Worm (Caenorhabditis elegans) whole organism, young adult: ENCODE measurements around the gene sru-28.

Experiments
- B0035.1 ChIP-seq: sonication (generic microtip); optimal IDR thresholded peaks from 2 replicates; lab custom pipeline; 2016; ENCODE audit warnings: missing genetic modification characterization, mild to moderate bottlenecking, missing compliant biosample characterization, missing genotype, missing genetic modification reagents
- B0336.3 ChIP-seq: fragments of 200-800 bp; sonication (Bioruptor generic); IDR thresholded peaks from 2 replicates; pipeline ENCODE4 v1.3.6; 2022; ENCODE audit warnings: missing genetic modification characterization, missing compliant biosample characterization
- C06A6.2 ChIP-seq: fragments of 200-800 bp; sonication (Bioruptor generic); conservative IDR thresholded peaks from 2 replicates; pipeline ENCODE4 v1.3.6; 2022; ENCODE audit warnings: missing genetic modification characterization, missing compliant biosample characterization
- D2030.7 ChIP-seq: fragments of 200-800 bp; sonication (Bioruptor generic); IDR thresholded peaks from 2 replicates; pipeline ENCODE4 v1.3.6; 2022; ENCODE audit warnings: missing genetic modification reagents, missing genetic modification characterization, missing compliant biosample characterization
- F10E7.11 ChIP-seq: sonication (generic microtip); optimal IDR thresholded peaks from 2 replicates; lab custom pipeline; 2017; ENCODE audit warnings: mild to moderate bottlenecking, missing genetic modification characterization, moderate library complexity, missing compliant biosample characterization
- F22D6.2 ChIP-seq: sonication (generic microtip); optimal IDR thresholded peaks from 2 replicates; lab custom pipeline; 2016; ENCODE audit warnings: mild to moderate bottlenecking, missing genetic modification characterization, missing compliant biosample characterization
- F23B12.7 ChIP-seq: sonication (generic microtip); optimal IDR thresholded peaks from 2 replicates; lab custom pipeline; 2017; ENCODE audit warnings: missing genetic modification characterization, mild to moderate bottlenecking, missing compliant biosample characterization, antibody characterized with exemption, moderate library complexity; ENCODE audit not compliant: insufficient read depth
- F57A8.1 ChIP-seq: fragments of 200-800 bp; sonication (Bioruptor generic); optimal IDR thresholded peaks from 2 replicates; lab custom pipeline; 2018; ENCODE audit warnings: mild to moderate bottlenecking, missing genetic modification characterization, moderate library complexity, missing compliant biosample characterization
- K12H6.12 ChIP-seq: fragments of 200-800 bp; sonication (Bioruptor generic); optimal IDR thresholded peaks from 2 replicates; lab custom pipeline; 2018; ENCODE audit warnings: mild to moderate bottlenecking, missing genetic modification characterization, missing compliant biosample characterization
- Y53G8AR.9 ChIP-seq: fragments of 200-800 bp; sonication (Bioruptor generic); conservative IDR thresholded peaks from 2 replicates; pipeline ENCODE4 v1.3.6; 2022; ENCODE audit warnings: missing genetic modification reagents, missing genetic modification characterization, missing compliant biosample characterization
- Y56A3A.18 ChIP-seq: fragments of 200-800 bp; sonication (Bioruptor generic); IDR thresholded peaks from 2 replicates; pipeline ENCODE4 v1.3.6; 2022; ENCODE audit warnings: missing genetic modification reagents, missing genetic modification characterization, missing compliant biosample characterization
- Y67H2A.10 ChIP-seq: fragments of 200-800 bp; sonication (Bioruptor generic); conservative IDR thresholded peaks from 2 replicates; pipeline ENCODE4 v1.3.6; 2022; ENCODE audit warnings: missing genetic modification reagents, missing genetic modification characterization, missing compliant biosample characterization
- aptf-3 ChIP-seq: fragments of 200-800 bp; sonication (Bioruptor generic); IDR thresholded peaks from 2 replicates; pipeline ENCODE4 v1.3.6; 2022; ENCODE audit warnings: missing genetic modification characterization, missing compliant biosample characterization
- athp-1 ChIP-seq: sonication (generic microtip); optimal IDR thresholded peaks from 2 replicates; lab custom pipeline; 2017; ENCODE audit warnings: mild to moderate bottlenecking, missing genetic modification characterization, missing compliant biosample characterization
- attf-3 ChIP-seq: fragments of 200-800 bp; sonication (Bioruptor generic); conservative IDR thresholded peaks from 2 replicates; pipeline ENCODE4 v1.3.6; 2022; ENCODE audit warnings: missing genetic modification reagents, missing genetic modification characterization, missing compliant biosample characterization
- ccch-3 ChIP-seq: fragments of 200-800 bp; sonication (Bioruptor generic); optimal IDR thresholded peaks from 2 replicates; lab custom pipeline; 2018; ENCODE audit warnings: mild to moderate bottlenecking, missing genetic modification characterization, missing compliant biosample characterization
- ceh-40 ChIP-seq: fragments of 200-800 bp; sonication (Bioruptor generic); IDR thresholded peaks from 2 replicates; pipeline ENCODE4 v1.3.6; 2022; ENCODE audit warnings: missing genetic modification characterization, missing compliant biosample characterization
- die-1 ChIP-seq: sonication (generic microtip); optimal IDR thresholded peaks from 2 replicates; lab custom pipeline; 2016; ENCODE audit warnings: missing genotype, mild to moderate bottlenecking, missing genetic modification characterization, missing compliant biosample characterization
- dox-1 ChIP-seq: fragments of 200-800 bp; sonication (Bioruptor generic); IDR thresholded peaks from 2 replicates; pipeline ENCODE4 v1.3.6; 2022; ENCODE audit warnings: missing genetic modification reagents, missing genetic modification characterization, missing compliant biosample characterization
- efl-1 ChIP-seq: fragments of 150-350 bp; optimal IDR thresholded peaks from 2 replicates; lab custom pipeline; 2014; ENCODE audit warnings: missing biosample characterization, missing genetic modification reagents, missing genetic modification characterization
- ekl-4 ChIP-seq: fragments of 200-800 bp; sonication (Bioruptor generic); IDR thresholded peaks from 2 replicates; pipeline ENCODE4 v1.3.6; 2022; ENCODE audit warnings: missing genetic modification reagents, missing genetic modification characterization, missing compliant biosample characterization
- hmg-20 ChIP-seq: fragments of 200-800 bp; sonication (Bioruptor generic); IDR thresholded peaks from 2 replicates; pipeline ENCODE4 v1.3.6; 2022; ENCODE audit warnings: missing genetic modification reagents, missing genetic modification characterization, missing compliant biosample characterization
- lin-26 ChIP-seq: fragments of 200-800 bp; sonication (Bioruptor generic); IDR thresholded peaks from 2 replicates; pipeline ENCODE4 v1.3.6; 2022; ENCODE audit warnings: missing genetic modification reagents, missing genetic modification characterization, missing compliant biosample characterization
- lin-54 ChIP-seq: fragments of 200-800 bp; sonication (Bioruptor generic); optimal IDR thresholded peaks from 2 replicates; lab custom pipeline; 2018; ENCODE audit warnings: mild to moderate bottlenecking, missing genetic modification characterization, missing compliant biosample characterization
- madf-6 ChIP-seq: fragments of 200-800 bp; sonication (Bioruptor generic); IDR thresholded peaks from 2 replicates; pipeline ENCODE4 v1.3.6; 2022; ENCODE audit warnings: missing genetic modification reagents, missing genetic modification characterization, missing compliant biosample characterization
- mcd-1 ChIP-seq: fragments of 200-800 bp; sonication (Bioruptor generic); IDR thresholded peaks from 2 replicates; pipeline ENCODE4 v1.3.6; 2022; ENCODE audit warnings: missing genetic modification reagents, missing genetic modification characterization, missing compliant biosample characterization
- mes-4 ChIP-seq: sonication (generic microtip); optimal IDR thresholded peaks from 2 replicates; lab custom pipeline; 2016; ENCODE audit warnings: missing genotype, missing genetic modification characterization, missing compliant biosample characterization
- nfya-2 ChIP-seq: fragments of 200-800 bp; sonication (Bioruptor generic); IDR thresholded peaks from 2 replicates; pipeline ENCODE4 v1.3.6; 2022; ENCODE audit warnings: missing genetic modification reagents, missing genetic modification characterization, missing compliant biosample characterization
- nhr-120 ChIP-seq: fragments of 200-800 bp; sonication (Bioruptor generic); IDR thresholded peaks from 2 replicates; pipeline ENCODE4 v1.3.6; 2022; ENCODE audit warnings: missing genetic modification characterization, missing compliant biosample characterization
- nhr-80 ChIP-seq: sonication (generic microtip); optimal IDR thresholded peaks from 2 replicates; lab custom pipeline; 2016; ENCODE audit warnings: missing genetic modification characterization, missing compliant biosample characterization
- nhr-90 ChIP-seq: sonication (generic microtip); optimal IDR thresholded peaks from 2 replicates; lab custom pipeline; 2016; ENCODE audit warnings: missing genotype, mild to moderate bottlenecking, missing genetic modification characterization, missing compliant biosample characterization
- pha-4 ChIP-seq: fragments of 150-350 bp; sonication (generic microtip); optimal IDR thresholded peaks from 2 replicates; lab custom pipeline; 2014; ENCODE audit warnings: missing biosample characterization, missing genetic modification reagents, missing genetic modification characterization
- rcor-1 ChIP-seq: fragments of 200-800 bp; sonication (Bioruptor generic); IDR thresholded peaks from 2 replicates; pipeline ENCODE4 v1.3.6; 2022; ENCODE audit warnings: missing genetic modification reagents, missing genetic modification characterization, missing compliant biosample characterization
- sdz-38 ChIP-seq: sonication (generic microtip); optimal IDR thresholded peaks from 2 replicates; lab custom pipeline; 2016; ENCODE audit warnings: missing genotype, missing genetic modification characterization, missing compliant biosample characterization
- snpc-4 ChIP-seq, 5 experiments: fragments of 150-350 bp in 1 of 5; sonication (generic microtip) in 4 of 5; optimal IDR thresholded peaks; 2 replicates each; lab custom pipeline; 2014 to 2018; ENCODE audit warnings: missing genetic modification characterization in 5 of 5, missing biosample characterization in 3 of 5, antibody characterized with exemption in 2 of 5, mild to moderate bottlenecking in 2 of 5, missing compliant biosample characterization in 2 of 5, missing genotype in 2 of 5, moderate library complexity in 2 of 5, missing genetic modification reagents in 1 of 5
- somi-1 ChIP-seq: fragments of 200-800 bp; sonication (Bioruptor generic); optimal IDR thresholded peaks from 2 replicates; lab custom pipeline; 2018; ENCODE audit warnings: mild to moderate bottlenecking, missing genetic modification characterization, missing compliant biosample characterization
- tbx-9 ChIP-seq: sonication (generic microtip); optimal IDR thresholded peaks from 2 replicates; lab custom pipeline; 2016; ENCODE audit warnings: borderline replicate concordance, missing genetic modification characterization, inconsistent platforms, missing compliant biosample characterization
- zim-3 ChIP-seq: sonication (generic microtip); optimal IDR thresholded peaks from 2 replicates; lab custom pipeline; 2017; ENCODE audit warnings: mild to moderate bottlenecking, missing genetic modification characterization, moderate library complexity, missing compliant biosample characterization
- ztf-18 ChIP-seq: sonication (generic microtip); optimal IDR thresholded peaks from 2 replicates; lab custom pipeline; 2016; ENCODE audit warnings: missing genotype, mild to moderate bottlenecking, missing genetic modification characterization, missing compliant biosample characterization
- ztf-22 ChIP-seq: fragments of 200-800 bp; sonication (Bioruptor generic); optimal IDR thresholded peaks from 2 replicates; lab custom pipeline; 2018; ENCODE audit warnings: mild to moderate bottlenecking, missing genetic modification characterization, moderate library complexity, missing compliant biosample characterization
- ztf-25 ChIP-seq: fragments of 200-800 bp; sonication (Bioruptor generic); IDR thresholded peaks from 2 replicates; pipeline ENCODE4 v1.3.6; 2022; ENCODE audit warnings: missing genetic modification reagents, missing genetic modification characterization, missing compliant biosample characterization
- ztf-26 ChIP-seq: sonication (generic microtip); optimal IDR thresholded peaks from 2 replicates; lab custom pipeline; 2017; ENCODE audit warnings: missing genetic modification characterization, missing compliant biosample characterization
- ztf-28 ChIP-seq: fragments of 200-800 bp; sonication (Bioruptor generic); IDR thresholded peaks from 2 replicates; pipeline ENCODE4 v1.3.6; 2022; ENCODE audit warnings: missing genetic modification reagents, missing genetic modification characterization, missing compliant biosample characterization
- ztf-3 ChIP-seq: fragments of 200-800 bp; sonication (Bioruptor generic); optimal IDR thresholded peaks from 2 replicates; lab custom pipeline; 2018; ENCODE audit warnings: mild to moderate bottlenecking, missing genetic modification characterization, missing compliant biosample characterization

The sru-28 gene

ce11 chrV:1471977-1472376 is 34.1 kb upstream of the sru-28 start (continued):
- TF ChIP-seq athp-1 (tag; lab: Kevin White, UChicago), result no peak
- no peak for TF ChIP-seq mcd-1
- no peak for TF ChIP-seq hmg-20 (GFP tag; lab: Robert Waterston, UW)
- TF ChIP-seq F23B12.7 (tag; lab: Kevin White, UChicago), result no peak

ce11 chrV:1472569-1472968 is 33.5 kb upstream of the sru-28 start:
- TF ChIP-seq snpc-4 (GFP tag; optimal IDR thresholded peaks at IDR 0.05; lab: Kevin White, UChicago), result no peak
- no peak for TF ChIP-seq snpc-4 (tag; optimal IDR thresholded peaks at IDR 0.05; lab: Kevin White, UChicago)
- no peak for TF ChIP-seq madf-6 (GFP tag; lab: Robert Waterston, UW)
- TF ChIP-seq Y53G8AR.9 (GFP tag; lab: Robert Waterston, UW), result no peak
- 0 out of 2 replicates have a peak, but pooled peaks have one; percentile 9 for TF ChIP-seq lin-26 (GFP tag; lab: Robert Waterston, UW)
- TF ChIP-seq Y67H2A.10 (GFP tag; lab: Robert Waterston, UW), result no peak
- TF ChIP-seq B0035.1 (tag; lab: Kevin White, UChicago), result no peak
- no peak for TF ChIP-seq ztf-3 (GFP tag; lab: Kevin White, UChicago)
- no peak for TF ChIP-seq B0336.3 (GFP tag; lab: Robert Waterston, UW)
- no peak for TF ChIP-seq K12H6.12 (tag; lab: Kevin White, UChicago)
- TF ChIP-seq ztf-18 (tag; lab: Kevin White, UChicago), result no peak
- TF ChIP-seq nhr-80 (tag; lab: Kevin White, UChicago), result peak; percentile 39
- no peak for TF ChIP-seq nfya-2 (GFP tag; lab: Robert Waterston, UW)
- no peak for TF ChIP-seq sdz-38 (tag; lab: Kevin White, UChicago)
- TF ChIP-seq ztf-28 (GFP tag; lab: Robert Waterston, UW), result no peak
- no peak for TF ChIP-seq aptf-3 (GFP tag; lab: Robert Waterston, UW)
- TF ChIP-seq ztf-22 (GFP tag; lab: Kevin White, UChicago), result no peak
- peak; percentile 19; the same call in 1 of the 2 replicates for TF ChIP-seq dox-1
- no peak for TF ChIP-seq somi-1
- no peak for TF ChIP-seq nhr-90 (tag; lab: Kevin White, UChicago)
- TF ChIP-seq mes-4 (tag; lab: Kevin White, UChicago), result no peak
- no peak for TF ChIP-seq attf-3 (GFP tag; lab: Robert Waterston, UW)
- no peak for TF ChIP-seq ztf-26
- no peak for TF ChIP-seq F23B12.7 (tag; lab: Kevin White, UChicago)
- peak; percentile 54; the same call in 1 of the 2 replicates for TF ChIP-seq ekl-4 (GFP tag; lab: Robert Waterston, UW)
- TF ChIP-seq nhr-120 (GFP tag; lab: Robert Waterston, UW), result 0 out of 2 replicates have a peak, but pooled peaks have one; percentile 7
- TF ChIP-seq Y56A3A.18 (GFP tag; lab: Robert Waterston, UW), result no peak
- TF ChIP-seq pha-4 (tag; lab: Kevin White, UChicago), result no peak
- no peak for TF ChIP-seq ceh-40
- no peak for TF ChIP-seq C06A6.2 (GFP tag; lab: Robert Waterston, UW)
- TF ChIP-seq D2030.7 (GFP tag; lab: Robert Waterston, UW), result no peak
- no peak for TF ChIP-seq lin-54 (GFP tag; lab: Kevin White, UChicago)
- TF ChIP-seq F22D6.2 (tag; lab: Kevin White, UChicago), result no peak
- TF ChIP-seq tbx-9 (tag; lab: Kevin White, UChicago), result no peak
- no peak for TF ChIP-seq die-1 (tag; lab: Kevin White, UChicago)
- 0 out of 2 replicates have a peak, but pooled peaks have one; percentile 26 for TF ChIP-seq rcor-1 (GFP tag; lab: Robert Waterston, UW)
- TF ChIP-seq F57A8.1 (GFP tag; lab: Kevin White, UChicago), result no peak
- no peak for TF ChIP-seq F10E7.11 (tag; lab: Kevin White, UChicago)
- TF ChIP-seq zim-3 (tag; lab: Kevin White, UChicago), result no peak
- TF ChIP-seq ztf-25 (GFP tag; lab: Robert Waterston, UW), result no peak
- no peak for TF ChIP-seq efl-1 (GFP tag; lab: Kevin White, UChicago)
- no peak for TF ChIP-seq ccch-3 (GFP tag; lab: Kevin White, UChicago)
